Fruit fly (Drosophila melanogaster) whole organism, embryonic: ENCODE measurements around the gene hd.

Experiments used
- Ada2b ChIP-seq: fragments of 200-800 bp; sonication (Bioruptor generic); IDR thresholded peaks from 2 replicates; pipeline ENCODE4 v1.3.6; 2022; ENCODE audit warnings: missing biosample characterization, missing genetic modification characterization
- B-H1 ChIP-seq: fragments of 200-800 bp; sonication (Bioruptor generic); IDR thresholded peaks from 3 replicates; pipeline ENCODE4 v1.3.6; 2022; ENCODE audit warnings: missing biosample characterization, missing genetic modification characterization
- CG10321 ChIP-seq: fragments of 200-800 bp; sonication (Bioruptor generic); IDR thresholded peaks from 2 replicates; pipeline ENCODE4 v1.3.6; 2022; ENCODE audit warnings: missing biosample characterization, missing genetic modification characterization
- CG11093 ChIP-seq: fragments of 200-800 bp; sonication (Bioruptor generic); IDR thresholded peaks from 3 replicates; pipeline ENCODE4 v1.3.6; 2022; ENCODE audit warnings: missing biosample characterization, missing genetic modification characterization
- CG11456 ChIP-seq: fragments of 200-800 bp; sonication (Bioruptor generic); IDR thresholded peaks from 3 replicates; pipeline ENCODE4 v1.3.6; 2022; ENCODE audit warnings: missing biosample characterization, missing genetic modification characterization
- CG13894 ChIP-seq: fragments of 200-800 bp; sonication (Bioruptor generic); optimal IDR thresholded peaks from 3 replicates; lab custom pipeline; 2018; ENCODE audit warnings: missing biosample characterization, mild to moderate bottlenecking, missing genetic modification characterization, moderate library complexity
- CG14441 ChIP-seq: fragments of 200-800 bp; sonication (Bioruptor generic); IDR thresholded peaks from 2 replicates; pipeline ENCODE4 v1.3.6; 2022; ENCODE audit warnings: missing biosample characterization, missing genetic modification characterization
- CG15073 ChIP-seq: fragments of 200-800 bp; sonication (Bioruptor generic); optimal IDR thresholded peaks from 2 replicates; lab custom pipeline; 2016; ENCODE audit warnings: missing biosample characterization, missing genetic modification characterization
- CG16779 ChIP-seq: fragments of 200-800 bp; sonication (Bioruptor generic); IDR thresholded peaks from 2 replicates; pipeline ENCODE4 v1.3.6; 2022; ENCODE audit warnings: missing biosample characterization, missing genetic modification characterization
- CG17829 ChIP-seq: fragments of 200-800 bp; optimal IDR thresholded peaks from 2 replicates; lab custom pipeline; 2019; ENCODE audit warnings: missing biosample characterization, mild to moderate bottlenecking, missing genetic modification characterization, moderate library complexity
- CG18476 ChIP-seq: fragments of 200-800 bp; sonication (Bioruptor generic); optimal IDR thresholded peaks from 2 replicates; lab custom pipeline; 2016; ENCODE audit warnings: missing biosample characterization, mild to moderate bottlenecking, missing genetic modification characterization
- CG18764 ChIP-seq: fragments of 200-800 bp; sonication (Bioruptor generic); optimal IDR thresholded peaks from 3 replicates; lab custom pipeline; 2016; ENCODE audit warnings: missing biosample characterization, missing genetic modification characterization
- CG31224 ChIP-seq: fragments of 200-800 bp; sonication (Bioruptor generic); IDR thresholded peaks from 2 replicates; pipeline ENCODE4 v1.3.6; 2022; ENCODE audit warnings: missing biosample characterization, missing genetic modification characterization
- CG31365 ChIP-seq: fragments of 200-800 bp; sonication (Bioruptor generic); optimal IDR thresholded peaks from 2 replicates; lab custom pipeline; 2018; ENCODE audit warnings: missing biosample characterization, mild to moderate bottlenecking, missing genetic modification characterization
- CG43689 ChIP-seq: fragments of 200-800 bp; sonication (Bioruptor generic); IDR thresholded peaks from 2 replicates; pipeline ENCODE4 v1.3.6; 2022; ENCODE audit warnings: missing biosample characterization, missing genetic modification characterization
- CG4854 ChIP-seq: fragments of 200-800 bp; sonication (Bioruptor generic); optimal IDR thresholded peaks from 2 replicates; lab custom pipeline; 2016; ENCODE audit warnings: missing biosample characterization, missing genetic modification characterization, inconsistent platforms
- CG6854 ChIP-seq: fragments of 200-800 bp; sonication (Bioruptor generic); optimal IDR thresholded peaks from 3 replicates; lab custom pipeline; 2017; ENCODE audit warnings: missing biosample characterization, mild to moderate bottlenecking, missing genetic modification characterization
- CG7556 ChIP-seq: fragments of 200-800 bp; sonication (Bioruptor generic); optimal IDR thresholded peaks from 2 replicates; lab custom pipeline; 2017; ENCODE audit warnings: missing biosample characterization, mild to moderate bottlenecking, missing genetic modification characterization
- CG7839 ChIP-seq: fragments of 200-800 bp; sonication (Bioruptor generic); optimal IDR thresholded peaks from 3 replicates; lab custom pipeline; 2018; ENCODE audit warnings: missing biosample characterization, mild to moderate bottlenecking, missing genetic modification characterization, moderate library complexity
- CG8089 ChIP-seq: fragments of 200-800 bp; sonication (Bioruptor generic); optimal IDR thresholded peaks from 3 replicates; lab custom pipeline; 2016; ENCODE audit warnings: missing biosample characterization, missing genetic modification characterization
- CG8281 ChIP-seq: fragments of 200-800 bp; sonication (Bioruptor generic); optimal IDR thresholded peaks from 2 replicates; lab custom pipeline; 2018; ENCODE audit warnings: missing biosample characterization, mild to moderate bottlenecking, missing genetic modification characterization, moderate library complexity
- CG9932 ChIP-seq: fragments of 200-800 bp; sonication (Bioruptor generic); IDR thresholded peaks from 2 replicates; pipeline ENCODE4 v1.3.6; 2022; ENCODE audit warnings: missing biosample characterization, missing genetic modification characterization
- Elba2 ChIP-seq: fragments of 200-800 bp; sonication (Bioruptor generic); optimal IDR thresholded peaks from 3 replicates; lab custom pipeline; 2016; ENCODE audit warnings: missing biosample characterization, missing genetic modification characterization
- Ets97D ChIP-seq: fragments of 200-800 bp; sonication (Bioruptor generic); optimal IDR thresholded peaks from 3 replicates; lab custom pipeline; 2016; ENCODE audit warnings: missing biosample characterization, missing genetic modification characterization
- H15 ChIP-seq: fragments of 200-800 bp; sonication (Bioruptor generic); IDR thresholded peaks from 3 replicates; pipeline ENCODE4 v1.3.6; 2022; ENCODE audit warnings: missing biosample characterization, missing genetic modification characterization
- HHEX ChIP-seq: fragments of 200-800 bp; sonication (Bioruptor generic); optimal IDR thresholded peaks from 3 replicates; lab custom pipeline; 2017; ENCODE audit warnings: missing biosample characterization, mild to moderate bottlenecking, missing genetic modification characterization, missing genetic modification reagents
- Hsf ChIP-seq: fragments of 200-800 bp; sonication (Bioruptor generic); optimal IDR thresholded peaks from 3 replicates; lab custom pipeline; 2016; ENCODE audit warnings: missing biosample characterization, missing genetic modification characterization
- Med ChIP-seq: fragments of 200-800 bp; sonication (Bioruptor generic); peaks from one replicate; lab custom pipeline; 2016; ENCODE audit warnings: missing biosample characterization, missing genetic modification characterization, mild to moderate bottlenecking, inconsistent platforms, moderate library complexity
- Nf-YC ChIP-seq: fragments of 200-800 bp; optimal IDR thresholded peaks from 3 replicates; lab custom pipeline; 2019; ENCODE audit warnings: missing biosample characterization, mild to moderate bottlenecking, missing genetic modification characterization, moderate library complexity
- Oli ChIP-seq: fragments of 200-800 bp; sonication (Bioruptor generic); optimal IDR thresholded peaks from 2 replicates; lab custom pipeline; 2018; ENCODE audit warnings: missing biosample characterization, mild to moderate bottlenecking, missing genetic modification characterization, moderate library complexity
- Optix ChIP-seq: fragments of 200-800 bp; sonication (Bioruptor generic); IDR thresholded peaks from 3 replicates; pipeline ENCODE4 v1.3.6; 2022; ENCODE audit warnings: missing biosample characterization, missing genetic modification characterization
- Ptx1 ChIP-seq: fragments of 200-800 bp; sonication (Bioruptor generic); IDR thresholded peaks from 2 replicates; pipeline ENCODE4 v1.3.6; 2022; ENCODE audit warnings: missing biosample characterization, missing genetic modification characterization
- Side ChIP-seq: fragments of 200-800 bp; sonication (Bioruptor generic); optimal IDR thresholded peaks from 2 replicates; lab custom pipeline; 2016; ENCODE audit warnings: missing biosample characterization, missing genetic modification characterization
- al ChIP-seq: fragments of 200-800 bp; sonication (Bioruptor generic); IDR thresholded peaks from 2 replicates; pipeline ENCODE4 v1.3.6; 2022; ENCODE audit warnings: missing biosample characterization, missing genetic modification characterization
- amos ChIP-seq: fragments of 200-800 bp; sonication (Bioruptor generic); IDR thresholded peaks from 2 replicates; pipeline ENCODE4 v1.3.6; 2022; ENCODE audit warnings: missing biosample characterization, missing genetic modification characterization; ENCODE audit not compliant: partially characterized antibody
- aop ChIP-seq: fragments of 200-800 bp; sonication (Bioruptor generic); IDR thresholded peaks from 2 replicates; pipeline ENCODE4 v1.3.6; 2022; ENCODE audit warnings: missing biosample characterization, missing genetic modification characterization
- chif ChIP-seq, 2 experiments: fragments of 200-800 bp; sonication (Bioruptor generic); optimal IDR thresholded peaks; 3 replicates each; lab custom pipeline; 2016; ENCODE audit warnings: missing biosample characterization in 2 of 2, missing genetic modification characterization in 2 of 2
- dan ChIP-seq: fragments of 200-800 bp; sonication (Bioruptor generic); IDR thresholded peaks from 2 replicates; pipeline ENCODE4 v1.3.6; 2022; ENCODE audit warnings: missing biosample characterization, missing genetic modification characterization
- danr ChIP-seq: fragments of 200-800 bp; sonication (Bioruptor generic); IDR thresholded peaks from 2 replicates; pipeline ENCODE4 v1.3.6; 2022; ENCODE audit warnings: missing biosample characterization, missing genetic modification characterization
- eyg ChIP-seq: fragments of 200-800 bp; sonication (Bioruptor generic); optimal IDR thresholded peaks from 3 replicates; lab custom pipeline; 2016; ENCODE audit warnings: missing biosample characterization, missing genetic modification characterization
- knrl ChIP-seq: fragments of 200-800 bp; sonication (Bioruptor generic); IDR thresholded peaks from 3 replicates; pipeline ENCODE4 v1.3.6; 2022; ENCODE audit warnings: missing biosample characterization, missing genetic modification characterization; ENCODE audit not compliant: partially characterized antibody
- luna ChIP-seq: fragments of 200-800 bp; sonication (Bioruptor generic); optimal IDR thresholded peaks from 2 replicates; lab custom pipeline; 2016; ENCODE audit warnings: missing biosample characterization, missing genetic modification characterization
- nau ChIP-seq: fragments of 200-800 bp; sonication (Bioruptor generic); optimal IDR thresholded peaks from 3 replicates; lab custom pipeline; 2017; ENCODE audit warnings: missing biosample characterization, mild to moderate bottlenecking, missing genetic modification characterization, missing genetic modification reagents
- nmo ChIP-seq: fragments of 200-800 bp; sonication (Bioruptor generic); optimal IDR thresholded peaks from 2 replicates; lab custom pipeline; 2018; ENCODE audit warnings: missing biosample characterization, mild to moderate bottlenecking, missing genetic modification characterization, moderate library complexity
- oc ChIP-seq: fragments of 200-800 bp; sonication (Bioruptor generic); optimal IDR thresholded peaks from 2 replicates; lab custom pipeline; 2018; ENCODE audit warnings: missing biosample characterization, mild to moderate bottlenecking, missing genetic modification characterization, moderate library complexity
- prd ChIP-seq, 3 experiments: fragments of >200 bp in 2 of 3; fragments of 200-800 bp in 1 of 3; sonication (Bioruptor generic) in 1 of 3; optimal IDR thresholded peaks in 2 of 3; IDR thresholded peaks in 1 of 3; 2 replicates in 2 of 3; 3 replicates in 1 of 3; pipeline versions ENCODE4 v1.3.6 to Lab custom; 2017 to 2022; ENCODE audit warnings: missing biosample characterization in 1 of 3, missing genetic modification characterization in 1 of 3
- sim ChIP-seq: fragments of 200-800 bp; sonication (Bioruptor generic); IDR thresholded peaks from 2 replicates; pipeline ENCODE4 v1.3.6; 2022; ENCODE audit warnings: missing biosample characterization, missing genetic modification characterization
- sqz ChIP-seq: fragments of 200-800 bp; sonication (Bioruptor generic); optimal IDR thresholded peaks from 3 replicates; lab custom pipeline; 2018; ENCODE audit warnings: missing biosample characterization, mild to moderate bottlenecking, missing genetic modification characterization
- tap ChIP-seq: fragments of 200-800 bp; optimal IDR thresholded peaks from 3 replicates; lab custom pipeline; 2019; ENCODE audit warnings: missing biosample characterization, mild to moderate bottlenecking, missing genetic modification characterization, moderate library complexity
- tio ChIP-seq: fragments of 200-800 bp; sonication (Bioruptor generic); optimal IDR thresholded peaks from 2 replicates; lab custom pipeline; 2017; ENCODE audit warnings: missing biosample characterization, missing genetic modification characterization, inconsistent platforms
- ttk ChIP-seq: fragments of 200-800 bp; sonication (Bioruptor generic); IDR thresholded peaks from 2 replicates; pipeline ENCODE4 v2.1.2; 2022; ENCODE audit warnings: missing biosample characterization, missing genetic modification characterization
- zfh1 ChIP-seq: fragments of 200-800 bp; sonication (Bioruptor generic); IDR thresholded peaks from 3 replicates; pipeline ENCODE4 v1.3.6; 2022; ENCODE audit warnings: missing biosample characterization, missing genetic modification characterization

The hd gene

dm6 chr3R:5412987-5413386 is 38.2 kb upstream of the hd start:
- TF ChIP-seq CG9932 (GFP tag; lab: Robert Waterston, UW) (no peak), Oli (tag; lab: Kevin White, UChicago) (peak; percentile 46), HHEX (peak; percentile 47), CG8281 (tag; lab: Kevin White, UChicago) (peak; percentile 9), CG13894 (tag; lab: Kevin White, UChicago) (no peak), danr (GFP tag; lab: Robert Waterston, UW) (no peak), tio (peak; percentile 35), Nf-YC (tag; lab: Kevin White, UChicago) (peak; percentile 45), CG43689 (GFP tag; lab: Robert Waterston, UW) (no peak), Hsf (GFP tag; lab: Kevin White, UChicago) (peak; percentile 52), prd (optimal IDR thresholded peaks at IDR 0.05; lab: Kevin White, UChicago) (no peak), prd (GFP tag; IDR thresholded peaks at IDR 0.05; lab: Robert Waterston, UW) (peak; percentile 51; the same call in 2 of the 3 replicates), CG14441 (no peak), zfh1 (GFP tag; lab: Robert Waterston, UW) (no peak), eyg (no peak), sqz (GFP tag; lab: Kevin White, UChicago) (no peak), CG8089 (no peak), Optix (GFP tag; lab: Robert Waterston, UW) (no peak), CG11093 (GFP tag; lab: Robert Waterston, UW) (no peak), aop (no peak), CG31365 (tag; lab: Kevin White, UChicago) (no peak), Side (GFP tag; lab: Kevin White, UChicago) (no peak), CG31224 (GFP tag; lab: Robert Waterston, UW) (no peak; the same call in 1 of the 2 replicates), CG6854 (GFP tag; lab: Kevin White, UChicago) (peak; percentile 19), B-H1 (GFP tag; lab: Robert Waterston, UW) (no peak), tap (tag; lab: Kevin White, UChicago) (peak; percentile 19), Ada2b (no peak), CG18764 (GFP tag; lab: Kevin White, UChicago) (no peak), CG15073 (GFP tag; lab: Kevin White, UChicago) (no peak), sim (GFP tag; lab: Robert Waterston, UW) (no peak), Elba2 (no peak), al (GFP tag; lab: Robert Waterston, UW) (no peak), CG18476 (GFP tag; lab: Kevin White, UChicago) (peak; percentile 37), CG7556 (GFP tag; lab: Kevin White, UChicago) (peak; percentile 75), knrl (GFP tag; lab: Robert Waterston, UW) (no peak), Ptx1 (GFP tag; lab: Robert Waterston, UW) (no peak), CG10321 (GFP tag; lab: Robert Waterston, UW) (no peak), CG16779 (no peak), oc (tag; lab: Kevin White, UChicago) (no peak), nau (GFP tag; lab: Kevin White, UChicago) (no peak), CG11456 (GFP tag; lab: Robert Waterston, UW) (no peak), chif (GFP tag; optimal IDR thresholded peaks at IDR 0.05; lab: Kevin White, UChicago) (no peak), nmo (peak; percentile 48), CG7839 (tag; lab: Kevin White, UChicago) (peak; percentile 63), Med (peak; percentile 80), Ets97D (no peak), luna (GFP tag; lab: Kevin White, UChicago) (no peak), CG4854 (GFP tag; lab: Kevin White, UChicago) (no peak), ttk (no peak), H15 (GFP tag; lab: Robert Waterston, UW) (no peak), amos (no peak), CG17829 (peak; percentile 44), dan (GFP tag; lab: Robert Waterston, UW) (no peak)
